Worm (Caenorhabditis elegans) whole organism, early embryonic: ENCODE data around the gene C13A2.1.

Experiments used
- aly-1 ChIP-seq: sonication (generic microtip); optimal IDR thresholded peaks from 2 replicates; lab custom pipeline; 2016; ENCODE audit warnings: missing genetic modification characterization, missing compliant biosample characterization
- ama-1 ChIP-seq: fragments of 150-350 bp; optimal IDR thresholded peaks from 2 replicates; lab custom pipeline; 2014
- hmbx-1 ChIP-seq: sonication (generic microtip); optimal IDR thresholded peaks from 2 replicates; lab custom pipeline; 2016; ENCODE audit warnings: mild to moderate bottlenecking, missing genetic modification characterization, missing compliant biosample characterization
- tbx-37 ChIP-seq: fragments of 200-800 bp; sonication (Bioruptor generic); conservative IDR thresholded peaks from 2 replicates; pipeline ENCODE4 v1.3.6; 2022; ENCODE audit warnings: missing genetic modification reagents, missing genetic modification characterization, missing compliant biosample characterization
- tra-4 ChIP-seq: sonication (generic microtip); optimal IDR thresholded peaks from 2 replicates; lab custom pipeline; 2017; ENCODE audit warnings: missing genetic modification characterization, missing compliant biosample characterization

ce11 chrV:7320909-7321308 is 32.1 kb downstream of the C13A2.1 start, which contains the start of gene lmd-4:
- TF ChIP-seq ama-1 (lab: Kevin White, UChicago) = no peak
- TF ChIP-seq aly-1 (tag; lab: Kevin White, UChicago) = no peak
- TF ChIP-seq tbx-37 (GFP tag; lab: Robert Waterston, UW) = no peak
- no peak for TF ChIP-seq hmbx-1
- no peak for TF ChIP-seq tra-4 (tag; lab: Kevin White, UChicago)
